Fruit fly (Drosophila melanogaster) S2 (cell line): ENCODE measurements around the gene Agpat3.
A peak's percentile ranks its signal among the peaks of the same experiment; 100 is the strongest.

Experiments used
- CG8478 ChIP-seq: fragments of >200 bp; optimal IDR thresholded peaks from 2 replicates; lab custom pipeline; 2018
- CTCF ChIP-seq, 2 experiments: fragments of >200 bp; optimal IDR thresholded peaks; 2 replicates each; lab custom pipeline; 2018

Agpat3 gene

dm6 chr3L:16402253-16402652, 16.5 kb upstream of the Agpat3 start:
- no peak for TF ChIP-seq CG8478 (lab: Kevin White, UChicago)

dm6 chr3L:16400175-16400574, 14.4 kb upstream of the Agpat3 start, which contains the start of gene CG44836:
Gene CG44836 (minus strand): TSS chr3L:16400275.
- no peak for TF ChIP-seq CTCF (optimal IDR thresholded peaks at IDR 0.05; lab: Kevin White, UChicago)
- no peak for TF ChIP-seq CG8478 (lab: Kevin White, UChicago)

dm6 chr3L:16394506-16394905, 8.7 kb upstream of the Agpat3 start, which contains the start of gene Gagr:
Gene Gagr (plus strand): TSS chr3L:16394586.
- TF ChIP-seq CTCF (optimal IDR thresholded peaks at IDR 0.05; lab: Kevin White, UChicago) = no peak
- TF ChIP-seq CG8478 (lab: Kevin White, UChicago) = no peak

- TF ChIP-seq CG8478 (lab: Kevin White, UChicago) (no peak), CTCF (optimal IDR thresholded peaks at IDR 0.05; lab: Kevin White, UChicago) (no peak)
Observed at dm6 chr3L:16393700-16394099, 7.9 kb upstream of the Agpat3 start.

dm6 chr3L:16392874-16393273, 7.1 kb upstream of the Agpat3 start:
- no peak for TF ChIP-seq CTCF (optimal IDR thresholded peaks at IDR 0.05; lab: Kevin White, UChicago)
- TF ChIP-seq CG8478 (lab: Kevin White, UChicago) = no peak

dm6 chr3L:16392203-16392800, 6.5 kb upstream of the Agpat3 start:
- no peak for TF ChIP-seq CG8478 (lab: Kevin White, UChicago)
- no peak for TF ChIP-seq CTCF (optimal IDR thresholded peaks at IDR 0.05; lab: Kevin White, UChicago)

- TF ChIP-seq CTCF (optimal IDR thresholded peaks at IDR 0.05; lab: Kevin White, UChicago) (no peak), CG8478 (lab: Kevin White, UChicago) (no peak)
Observed at dm6 chr3L:16391257-16391656, 5.5 kb upstream of the Agpat3 start.

dm6 chr3L:16390793-16391192, 5.0 kb upstream of the Agpat3 start:
- TF ChIP-seq CTCF (optimal IDR thresholded peaks at IDR 0.05; lab: Kevin White, UChicago) = no peak
- no peak for TF ChIP-seq CG8478 (lab: Kevin White, UChicago)

- TF ChIP-seq CTCF (optimal IDR thresholded peaks at IDR 0.05; lab: Kevin White, UChicago) (no peak), CG8478 (lab: Kevin White, UChicago) (no peak)
Observed at dm6 chr3L:16385252-16385879, 391 bp downstream of the Agpat3 start.

dm6 chr3L:16384145-16384705, 1.5 kb downstream of the Agpat3 start:
- TF ChIP-seq CTCF (optimal IDR thresholded peaks at IDR 0.05; lab: Kevin White, UChicago) = no peak
- TF ChIP-seq CG8478 (lab: Kevin White, UChicago) = no peak

dm6 chr3L:16383056-16383455, 2.7 kb downstream of the Agpat3 start:
- TF ChIP-seq CTCF (optimal IDR thresholded peaks at IDR 0.05; lab: Kevin White, UChicago) (no peak), CG8478 (lab: Kevin White, UChicago) (no peak)

dm6 chr3L:16381184-16381797, 4.5 kb downstream of the Agpat3 start, which contains the start of gene Agpat4:
Gene Agpat4 (minus strand): TSS chr3L:16381570.
- peak in 1 of 2 experiments; percentile 33 for TF ChIP-seq CTCF (optimal IDR thresholded peaks at IDR 0.05; lab: Kevin White, UChicago)
- no peak for TF ChIP-seq CG8478 (lab: Kevin White, UChicago)

dm6 chr3L:16380770-16381169, 5.0 kb downstream of the Agpat3 start:
- TF ChIP-seq CTCF (optimal IDR thresholded peaks at IDR 0.05; lab: Kevin White, UChicago) (no peak), CG8478 (lab: Kevin White, UChicago) (no peak)

- TF ChIP-seq CTCF (optimal IDR thresholded peaks at IDR 0.05; lab: Kevin White, UChicago) = peak; percentile 15 to 44
- no peak for TF ChIP-seq CG8478 (lab: Kevin White, UChicago)
Observed at dm6 chr3L:16377768-16378764, 7.7 kb downstream of the Agpat3 start, which contains the start of gene roq. Gene roq (minus strand): TSS chr3L:16378566.
